Worm (Caenorhabditis elegans): Measurements from ENCODE around the gene F41C3.1.

DNA sequence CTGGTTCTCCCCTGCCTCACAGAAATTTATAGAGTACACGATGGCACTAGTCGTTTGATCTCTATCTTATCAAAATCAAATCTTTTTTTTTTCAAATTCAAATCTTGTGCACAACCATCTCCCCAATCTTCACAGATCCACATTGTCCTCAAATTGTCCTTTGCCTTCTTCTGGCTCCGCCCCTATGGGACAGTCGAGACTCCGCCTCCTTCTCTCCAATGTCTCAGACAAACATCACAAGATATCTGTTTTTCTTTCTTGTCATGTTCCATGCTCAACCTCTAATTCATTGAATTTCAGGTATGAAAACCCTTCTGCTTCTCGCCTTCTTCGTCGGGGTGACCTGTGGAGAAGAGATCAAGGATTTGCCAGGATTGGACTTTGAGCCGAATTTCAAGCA lies 14.8 kb upstream of the F41C3.1 start, which contains the start of gene ctsa-1.1:
- no peak for TF ChIP-seq elt-2 (tag; optimal IDR thresholded peaks at IDR 0.05)
- no peak for TF ChIP-seq lim-6 (tag; optimal IDR thresholded peaks at IDR 0.05)
- no peak for TF ChIP-seq pqm-1 (tag; optimal IDR thresholded peaks at IDR 0.05)
- no peak for TF ChIP-seq ceh-30 (tag; optimal IDR thresholded peaks at IDR 0.05)
